Worm (Caenorhabditis elegans): Measurements from ENCODE around the gene aldo-1.
A peak's percentile ranks its signal among the peaks of the same experiment; 100 is the strongest.

aldo-1 gene

ce11 chrIII:13607833-13608232 is 43.1 kb upstream of the aldo-1 start, which contains the start of gene shpk-1 (continued):
- TF ChIP-seq tra-1 (GFP tag; IDR thresholded peaks at IDR 0.05) (no peak), vab-7 (GFP tag; IDR thresholded peaks at IDR 0.05) (no peak), nhr-237 (tag; optimal IDR thresholded peaks at IDR 0.05) (no peak), dmd-9 (GFP tag; IDR thresholded peaks at IDR 0.05) (no peak), nhr-111 (GFP tag; optimal IDR thresholded peaks at IDR 0.05) (no peak), unc-130 (GFP tag; optimal IDR thresholded peaks at IDR 0.05) (no peak), php-3 (GFP tag; IDR thresholded peaks at IDR 0.05) (peak; percentile 40; the same call in 1 of the 2 replicates), F44E2.7 (GFP tag; IDR thresholded peaks at IDR 0.05) (no peak), nhr-48 (tag; optimal IDR thresholded peaks at IDR 0.05) (peak; percentile 43), unc-39 (tag; optimal IDR thresholded peaks at IDR 0.05) (no peak), saeg-2 (GFP tag; IDR thresholded peaks at IDR 0.05) (no peak), pha-4 (GFP tag; IDR thresholded peaks at IDR 0.05) (peak; percentile 54; the same call in 1 of the 2 replicates), pha-4 (tag; optimal IDR thresholded peaks at IDR 0.05) (no peak), zfp-3 (GFP tag; conservative IDR thresholded peaks at IDR 0.05) (no peak)

ce11 chrIII:13606865-13607264 is 42.1 kb upstream of the aldo-1 start:
- TF ChIP-seq pqm-1 (tag; optimal IDR thresholded peaks at IDR 0.05) = peak; percentile 28
- TF ChIP-seq dve-1 (tag; optimal IDR thresholded peaks at IDR 0.05; ENCODE audit: insufficient read depth) = peak; percentile 23
- TF ChIP-seq daf-16 (GFP tag; optimal IDR thresholded peaks at IDR 0.05) = no peak
- peak; percentile 37 for TF ChIP-seq daf-16 (tag; optimal IDR thresholded peaks at IDR 0.05)
- no peak for TF ChIP-seq jun-1 (tag; optimal IDR thresholded peaks at IDR 0.05)

DNA sequence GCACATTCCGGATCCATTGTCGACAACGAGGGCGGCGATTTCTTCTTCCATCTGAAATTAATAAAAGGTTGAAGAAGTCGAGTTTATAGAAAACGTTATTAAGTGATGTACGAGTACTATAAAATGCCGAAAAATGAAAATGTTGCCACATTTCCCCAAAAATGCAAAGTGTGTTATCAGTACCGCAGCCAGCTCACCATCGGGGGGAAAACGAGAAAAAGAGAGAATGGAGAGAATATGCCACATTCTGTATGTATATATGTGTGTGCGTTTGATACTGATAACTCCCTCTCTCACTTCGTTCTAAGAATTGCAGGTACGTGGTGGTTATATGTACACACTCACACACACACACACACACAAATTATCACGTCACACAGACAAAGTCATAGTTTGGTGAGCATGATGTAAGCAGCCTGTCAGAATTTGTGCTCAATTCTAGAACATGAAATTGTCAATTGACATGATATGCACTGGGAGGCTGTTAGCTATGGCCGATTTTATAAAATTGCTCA is 41.3 kb upstream of the aldo-1 start, which contains the start of gene act-5:
Gene act-5, minus strand, starts transcription at position 51 of the 515 bp plus-strand sequence.
- TF ChIP-seq set-16 (GFP tag; IDR thresholded peaks at IDR 0.05) (no peak), mxl-2 (GFP tag; conservative IDR thresholded peaks at IDR 0.05) (no peak), madf-5 (GFP tag; IDR thresholded peaks at IDR 0.05) (no peak), ztf-11 (tag; optimal IDR thresholded peaks at IDR 0.05) (no peak), sdz-12 (GFP tag; optimal IDR thresholded peaks at IDR 0.05) (no peak), F44E2.7 (GFP tag; IDR thresholded peaks at IDR 0.05) (no peak), ZK546.5 (tag; optimal IDR thresholded peaks at IDR 0.05) (no peak), zfp-3 (GFP tag; conservative IDR thresholded peaks at IDR 0.05) (no peak), aly-2 (tag; optimal IDR thresholded peaks at IDR 0.05) (no peak), egl-27 (tag; optimal IDR thresholded peaks at IDR 0.05) (no peak), nhr-11 (tag; optimal IDR thresholded peaks at IDR 0.05) (no peak), nhr-77 (tag; optimal IDR thresholded peaks at IDR 0.05) (peak; percentile 77), nhr-28 (tag; optimal IDR thresholded peaks at IDR 0.05) (peak; percentile 91), cey-2 (tag; optimal IDR thresholded peaks at IDR 0.05; ENCODE audit: borderline replicate concordance, insufficient read depth) (no peak), daf-16 (GFP tag; optimal IDR thresholded peaks at IDR 0.05) (peak in 1 of 2 experiments; percentile 15), daf-16 (tag; optimal IDR thresholded peaks at IDR 0.05) (peak; percentile 90), ztf-7 (tag; optimal IDR thresholded peaks at IDR 0.05) (no peak), dpl-1 (GFP tag; optimal IDR thresholded peaks at IDR 0.05) (no peak), Y48G9A.11 (GFP tag; IDR thresholded peaks at IDR 0.05) (no peak), hif-1 (tag; optimal IDR thresholded peaks at IDR 0.05) (peak in 1 of 2 experiments; percentile 26), Y5F2A.4 (GFP tag; optimal IDR thresholded peaks at IDR 0.05) (no peak), dmd-9 (GFP tag; IDR thresholded peaks at IDR 0.05) (no peak), nhr-25 (tag; optimal IDR thresholded peaks at IDR 0.05; ENCODE audit: borderline replicate concordance, insufficient read depth) (no peak), F26F4.8 (GFP tag; conservative IDR thresholded peaks at IDR 0.05) (no peak), T26A8.4 (GFP tag; IDR thresholded peaks at IDR 0.05) (no peak), zfp-2 (tag; optimal IDR thresholded peaks at IDR 0.05) (no peak), nhr-111 (GFP tag; optimal IDR thresholded peaks at IDR 0.05) (no peak), Y75B8A.6 (GFP tag; IDR thresholded peaks at IDR 0.05) (no peak), ceh-82 (tag; optimal IDR thresholded peaks at IDR 0.05) (no peak), lin-38 (GFP tag; IDR thresholded peaks at IDR 0.05) (no peak), tag-97 (GFP tag; IDR thresholded peaks at IDR 0.05) (no peak), skn-1 (tag; optimal IDR thresholded peaks at IDR 0.05) (no peak), gei-8 (GFP tag; optimal IDR thresholded peaks at IDR 0.05) (no peak), daf-12 (tag; optimal IDR thresholded peaks at IDR 0.05) (no peak), Y105C5A.15 (GFP tag; IDR thresholded peaks at IDR 0.05) (no peak; the same call in 1 of the 2 replicates)

All from whole organism, L4 larva.